Fruit fly (Drosophila melanogaster) whole organism, embryonic: ENCODE measurements around the gene CG10195.

Source experiments
- Blimp-1 ChIP-seq: fragments of 200-800 bp; sonication (Bioruptor generic); optimal IDR thresholded peaks from 3 replicates; lab custom pipeline; 2018; ENCODE audit warnings: missing biosample characterization, missing genetic modification characterization, mild to moderate bottlenecking, moderate library complexity, missing genetic modification reagents
- CG10565 ChIP-seq: fragments of 200-800 bp; sonication (Bioruptor generic); optimal IDR thresholded peaks from 3 replicates; lab custom pipeline; 2016; ENCODE audit warnings: missing biosample characterization, mild to moderate bottlenecking, missing genetic modification characterization
- CG11093 ChIP-seq: fragments of 200-800 bp; sonication (Bioruptor generic); IDR thresholded peaks from 3 replicates; pipeline ENCODE4 v1.3.6; 2022; ENCODE audit warnings: missing biosample characterization, missing genetic modification characterization
- CG11560 ChIP-seq: fragments of 200-800 bp; sonication (Bioruptor generic); IDR thresholded peaks from 3 replicates; pipeline ENCODE4 v1.3.6; 2022; ENCODE audit warnings: missing biosample characterization, missing genetic modification characterization
- CG12236 ChIP-seq: fragments of 200-800 bp; sonication (Bioruptor generic); optimal IDR thresholded peaks from 2 replicates; lab custom pipeline; 2016; ENCODE audit warnings: missing biosample characterization, missing genetic modification characterization
- CG12659 ChIP-seq: fragments of 200-800 bp; sonication (Bioruptor generic); optimal IDR thresholded peaks from 3 replicates; lab custom pipeline; 2017; ENCODE audit warnings: mild to moderate bottlenecking, missing biosample characterization, missing genetic modification reagents, missing genetic modification characterization
- CG12769 ChIP-seq: fragments of 200-800 bp; sonication (Bioruptor generic); optimal IDR thresholded peaks from 2 replicates; lab custom pipeline; 2019; ENCODE audit warnings: missing biosample characterization, mild to moderate bottlenecking, missing genetic modification characterization, moderate library complexity
- CG14050 ChIP-seq: fragments of 200-800 bp; sonication (Bioruptor generic); IDR thresholded peaks from 3 replicates; pipeline ENCODE4 v1.3.6; 2022; ENCODE audit warnings: missing biosample characterization, missing genetic modification characterization
- CG15011 ChIP-seq: fragments of 200-800 bp; sonication (Bioruptor generic); optimal IDR thresholded peaks from 3 replicates; lab custom pipeline; 2018; ENCODE audit warnings: missing biosample characterization, mild to moderate bottlenecking, missing genetic modification characterization
- CG15696 ChIP-seq: fragments of 200-800 bp; sonication (Bioruptor generic); optimal IDR thresholded peaks from 2 replicates; lab custom pipeline; 2019; ENCODE audit warnings: missing biosample characterization, mild to moderate bottlenecking, missing genetic modification characterization, moderate library complexity
- CG17328 ChIP-seq: fragments of 200-800 bp; sonication (Bioruptor generic); IDR thresholded peaks from 2 replicates; pipeline ENCODE4 v1.3.6; 2022; ENCODE audit warnings: missing biosample characterization, missing genetic modification characterization
- CG17385 ChIP-seq: fragments of 200-800 bp; sonication (Bioruptor generic); optimal IDR thresholded peaks from 3 replicates; lab custom pipeline; 2018; ENCODE audit warnings: missing biosample characterization, mild to moderate bottlenecking, missing genetic modification characterization
- CG31441 ChIP-seq: fragments of 200-800 bp; sonication (Bioruptor generic); IDR thresholded peaks from 2 replicates; pipeline ENCODE4 v1.3.6; 2022; ENCODE audit warnings: missing biosample characterization, missing genetic modification characterization
- CG3163 ChIP-seq: fragments of 200-800 bp; sonication (Bioruptor generic); optimal IDR thresholded peaks from 3 replicates; lab custom pipeline; 2016; ENCODE audit warnings: missing biosample characterization, missing genetic modification characterization
- CG32532 ChIP-seq: fragments of 200-800 bp; sonication (Bioruptor generic); IDR thresholded peaks from 2 replicates; pipeline ENCODE4 v1.3.6; 2022; ENCODE audit warnings: missing biosample characterization, missing genetic modification characterization
- CG32772 ChIP-seq: fragments of 200-800 bp; sonication (Bioruptor generic); IDR thresholded peaks from 2 replicates; pipeline ENCODE4 v1.3.6; 2022; ENCODE audit warnings: missing biosample characterization, missing genetic modification characterization
- CG5180 ChIP-seq: fragments of 200-800 bp; sonication (Bioruptor generic); optimal IDR thresholded peaks from 3 replicates; lab custom pipeline; 2017; ENCODE audit warnings: missing biosample characterization, missing genetic modification characterization, mild to moderate bottlenecking, moderate library complexity, missing genetic modification reagents
- CG6683 ChIP-seq: fragments of 200-800 bp; sonication (Bioruptor generic); optimal IDR thresholded peaks from 2 replicates; lab custom pipeline; 2017; ENCODE audit warnings: missing biosample characterization, mild to moderate bottlenecking, missing genetic modification characterization, missing genetic modification reagents
- CG6813 ChIP-seq: fragments of 200-800 bp; sonication (Bioruptor generic); optimal IDR thresholded peaks from 2 replicates; lab custom pipeline; 2017; ENCODE audit warnings: missing biosample characterization, missing genetic modification characterization, mild to moderate bottlenecking, moderate library complexity, missing genetic modification reagents
- CG6854 ChIP-seq: fragments of 200-800 bp; sonication (Bioruptor generic); optimal IDR thresholded peaks from 3 replicates; lab custom pipeline; 2017; ENCODE audit warnings: missing biosample characterization, mild to moderate bottlenecking, missing genetic modification characterization
- CG7928 ChIP-seq: fragments of 200-800 bp; sonication (Bioruptor generic); optimal IDR thresholded peaks from 2 replicates; lab custom pipeline; 2017; ENCODE audit warnings: missing biosample characterization, mild to moderate bottlenecking, missing genetic modification characterization
- Fer1 ChIP-seq: fragments of 200-800 bp; sonication (Bioruptor generic); optimal IDR thresholded peaks from 2 replicates; lab custom pipeline; 2017; ENCODE audit warnings: missing biosample characterization, mild to moderate bottlenecking, missing genetic modification characterization
- Gsc ChIP-seq: fragments of 200-800 bp; sonication (Bioruptor generic); IDR thresholded peaks from 2 replicates; pipeline ENCODE4 v1.3.6; 2022; ENCODE audit warnings: missing biosample characterization, missing genetic modification characterization
- HLH54F ChIP-seq: fragments of 200-800 bp; sonication (Bioruptor generic); optimal IDR thresholded peaks from 3 replicates; lab custom pipeline; 2016; ENCODE audit warnings: missing biosample characterization, missing genetic modification characterization
- Hr78 ChIP-seq, 2 experiments: fragments of 200-800 bp in 1 of 2; fragments of >200 bp in 1 of 2; sonication (Bioruptor generic) in 1 of 2; optimal IDR thresholded peaks; 2 replicates each; lab custom pipeline; 2017 to 2019; ENCODE audit warnings: missing biosample characterization in 2 of 2, missing genetic modification characterization in 2 of 2, mild to moderate bottlenecking in 1 of 2, moderate library complexity in 1 of 2
- Hsf ChIP-seq: fragments of 200-800 bp; sonication (Bioruptor generic); optimal IDR thresholded peaks from 3 replicates; lab custom pipeline; 2016; ENCODE audit warnings: missing biosample characterization, missing genetic modification characterization
- Ptx1 ChIP-seq: fragments of 200-800 bp; sonication (Bioruptor generic); IDR thresholded peaks from 2 replicates; pipeline ENCODE4 v1.3.6; 2022; ENCODE audit warnings: missing biosample characterization, missing genetic modification characterization
- abd-A ChIP-seq: fragments of 200-800 bp; sonication (Bioruptor generic); optimal IDR thresholded peaks from 3 replicates; lab custom pipeline; 2019; ENCODE audit warnings: missing biosample characterization, mild to moderate bottlenecking, missing genetic modification characterization, moderate library complexity
- ac ChIP-seq: fragments of 200-800 bp; sonication (Bioruptor generic); optimal IDR thresholded peaks from 3 replicates; lab custom pipeline; 2017; ENCODE audit warnings: missing biosample characterization, mild to moderate bottlenecking, missing genetic modification characterization
- bbx ChIP-seq: fragments of 200-800 bp; sonication (Bioruptor generic); IDR thresholded peaks from 2 replicates; pipeline ENCODE4 v1.3.6; 2022; ENCODE audit warnings: missing biosample characterization, missing genetic modification characterization; ENCODE audit not compliant: partially characterized antibody
- bigmax ChIP-seq: fragments of 200-800 bp; sonication (Bioruptor generic); optimal IDR thresholded peaks from 2 replicates; lab custom pipeline; 2018; ENCODE audit warnings: missing biosample characterization, mild to moderate bottlenecking, missing genetic modification characterization
- br ChIP-seq: fragments of >200 bp; optimal IDR thresholded peaks from 2 replicates; lab custom pipeline; 2017
- btn ChIP-seq: fragments of 200-800 bp; sonication (Bioruptor generic); optimal IDR thresholded peaks from 2 replicates; lab custom pipeline; 2016; ENCODE audit warnings: missing biosample characterization, missing genetic modification characterization
- cato ChIP-seq: fragments of 200-800 bp; sonication (Bioruptor generic); optimal IDR thresholded peaks from 2 replicates; lab custom pipeline; 2016; ENCODE audit warnings: missing biosample characterization, missing genetic modification characterization, borderline replicate concordance
- crol ChIP-seq: fragments of 200-800 bp; sonication (Bioruptor generic); IDR thresholded peaks from 2 replicates; pipeline ENCODE4 v1.3.6; 2022; ENCODE audit warnings: missing biosample characterization, missing genetic modification characterization
- danr ChIP-seq: fragments of 200-800 bp; sonication (Bioruptor generic); IDR thresholded peaks from 2 replicates; pipeline ENCODE4 v1.3.6; 2022; ENCODE audit warnings: missing biosample characterization, missing genetic modification characterization
- fd96Cb ChIP-seq: fragments of 200-800 bp; sonication (Bioruptor generic); optimal IDR thresholded peaks from 2 replicates; lab custom pipeline; 2018; ENCODE audit warnings: missing biosample characterization, mild to moderate bottlenecking, missing genetic modification characterization, moderate library complexity
- fu2 ChIP-seq: fragments of 200-800 bp; sonication (Bioruptor generic); optimal IDR thresholded peaks from 2 replicates; lab custom pipeline; 2016; ENCODE audit warnings: missing biosample characterization, missing genetic modification characterization
- gem ChIP-seq: fragments of 200-800 bp; sonication (Bioruptor generic); optimal IDR thresholded peaks from 2 replicates; lab custom pipeline; 2019; ENCODE audit warnings: missing biosample characterization, mild to moderate bottlenecking, missing genetic modification characterization, moderate library complexity
- grn ChIP-seq: fragments of 200-800 bp; sonication (Bioruptor generic); optimal IDR thresholded peaks from 3 replicates; lab custom pipeline; 2017; ENCODE audit warnings: missing biosample characterization, missing genetic modification characterization
- ham ChIP-seq: fragments of 200-800 bp; sonication (Bioruptor generic); IDR thresholded peaks from 2 replicates; pipeline ENCODE4 v1.3.6; 2022; ENCODE audit warnings: missing biosample characterization, missing genetic modification characterization
- lilli ChIP-seq: fragments of 200-800 bp; sonication (Bioruptor generic); optimal IDR thresholded peaks from 3 replicates; lab custom pipeline; 2016; ENCODE audit warnings: missing biosample characterization, missing genetic modification characterization
- p53 ChIP-seq: fragments of 200-800 bp; sonication (Bioruptor generic); optimal IDR thresholded peaks from 2 replicates; lab custom pipeline; 2016; ENCODE audit warnings: missing biosample characterization, missing genetic modification characterization
- peb ChIP-seq: fragments of 200-800 bp; sonication (Bioruptor generic); IDR thresholded peaks from 2 replicates; pipeline ENCODE4 v1.3.6; 2022; ENCODE audit warnings: missing biosample characterization, missing genetic modification characterization
- run ChIP-seq: fragments of 200-800 bp; sonication (Bioruptor generic); optimal IDR thresholded peaks from 3 replicates; lab custom pipeline; 2018; ENCODE audit warnings: missing biosample characterization, mild to moderate bottlenecking, missing genetic modification characterization
- seq ChIP-seq: fragments of 200-800 bp; sonication (Bioruptor generic); IDR thresholded peaks from 2 replicates; pipeline ENCODE4 v1.3.6; 2022; ENCODE audit warnings: missing biosample characterization, missing genetic modification characterization
- unpg ChIP-seq: fragments of 200-800 bp; sonication (Bioruptor generic); optimal IDR thresholded peaks from 3 replicates; lab custom pipeline; 2018; ENCODE audit warnings: missing biosample characterization, mild to moderate bottlenecking, missing genetic modification characterization, moderate library complexity
- usp ChIP-seq: fragments of >200 bp; optimal IDR thresholded peaks from 2 replicates; lab custom pipeline; 2017; ENCODE audit warnings: missing biosample characterization, missing genetic modification characterization
- vnd ChIP-seq: fragments of 200-800 bp; sonication (Bioruptor generic); IDR thresholded peaks from 3 replicates; pipeline ENCODE4 v1.3.6; 2022; ENCODE audit warnings: missing biosample characterization, missing genetic modification characterization; ENCODE audit not compliant: partially characterized antibody
- wek ChIP-seq: fragments of 200-800 bp; sonication (Bioruptor generic); optimal IDR thresholded peaks from 3 replicates; lab custom pipeline; 2018; ENCODE audit warnings: missing biosample characterization, mild to moderate bottlenecking, missing genetic modification characterization, moderate library complexity
- zf30C ChIP-seq: fragments of 200-800 bp; sonication (Bioruptor generic); optimal IDR thresholded peaks from 3 replicates; lab custom pipeline; 2018; ENCODE audit warnings: missing biosample characterization, mild to moderate bottlenecking, missing genetic modification characterization

CG10195 gene

dm6 chr2L:19528308-19528707 is 43.8 kb upstream of the CG10195 start (continued):
- peak; percentile 93 for TF ChIP-seq CG6683 (GFP tag; lab: Kevin White, UChicago)
- peak; percentile 66 for TF ChIP-seq Gsc (GFP tag; lab: Robert Waterston, UW)
- TF ChIP-seq lilli (GFP tag; lab: Kevin White, UChicago): peak; percentile 99
- TF ChIP-seq peb (GFP tag; lab: Robert Waterston, UW): peak; percentile 77
- peak; percentile 80 for TF ChIP-seq fd96Cb (tag; lab: Kevin White, UChicago)
- peak; percentile 97 for TF ChIP-seq Ptx1
- TF ChIP-seq CG12659 (GFP tag; lab: Kevin White, UChicago): peak; percentile 97
- TF ChIP-seq p53 (GFP tag; lab: Kevin White, UChicago): peak; percentile 29
- TF ChIP-seq danr: peak; percentile 93
- peak; percentile 84 for TF ChIP-seq CG31441 (GFP tag; lab: Robert Waterston, UW)
- TF ChIP-seq Blimp-1 (GFP tag; lab: Kevin White, UChicago): peak; percentile 82
- peak; percentile 97 for TF ChIP-seq CG15011 (GFP tag; lab: Kevin White, UChicago)
- TF ChIP-seq grn: peak; percentile 35
- peak; percentile 95 for TF ChIP-seq fu2 (GFP tag; lab: Kevin White, UChicago)
- peak; percentile 94 for TF ChIP-seq CG17385 (GFP tag; lab: Kevin White, UChicago)
- peak; percentile 94 for TF ChIP-seq CG14050
- no peak for TF ChIP-seq vnd
- TF ChIP-seq gem (tag; lab: Kevin White, UChicago): peak; percentile 97
- peak; percentile 97 for TF ChIP-seq Hsf
- no peak for TF ChIP-seq zf30C (GFP tag; lab: Kevin White, UChicago)
- peak; percentile 98 for TF ChIP-seq Fer1
- TF ChIP-seq crol (GFP tag; lab: Robert Waterston, UW): peak; percentile 46; the same call in 1 of the 2 replicates
- peak; percentile 23 for TF ChIP-seq ac (GFP tag; lab: Kevin White, UChicago)
- TF ChIP-seq run: peak; percentile 85
- TF ChIP-seq wek (GFP tag; lab: Kevin White, UChicago): peak; percentile 61
- TF ChIP-seq CG10565 (GFP tag; lab: Kevin White, UChicago): peak; percentile 51
- TF ChIP-seq bbx: no peak
- no peak for TF ChIP-seq usp (GFP tag; lab: Kevin White, UChicago)
- TF ChIP-seq CG32772 (GFP tag; lab: Robert Waterston, UW): peak; percentile 93
- peak; percentile 99 for TF ChIP-seq CG12769
- TF ChIP-seq CG11560: peak; percentile 88
- TF ChIP-seq CG5180 (GFP tag; lab: Kevin White, UChicago): no peak
- no peak for TF ChIP-seq br (lab: Kevin White, UChicago)
- TF ChIP-seq cato (GFP tag; lab: Kevin White, UChicago): peak; percentile 79
- peak; percentile 91 for TF ChIP-seq CG17328 (GFP tag; lab: Robert Waterston, UW)
- TF ChIP-seq btn (GFP tag; lab: Kevin White, UChicago): peak; percentile 62
- peak; percentile 85 for TF ChIP-seq CG11093 (GFP tag; lab: Robert Waterston, UW)
- peak; percentile 62 for TF ChIP-seq bigmax (GFP tag; lab: Kevin White, UChicago)
- peak; percentile 99 for TF ChIP-seq CG32532 (GFP tag; lab: Robert Waterston, UW)
- TF ChIP-seq Hr78 (GFP tag; optimal IDR thresholded peaks at IDR 0.05; lab: Kevin White, UChicago): peak in 1 of 2 experiments; percentile 50
- peak; percentile 96 for TF ChIP-seq HLH54F
- peak; percentile 95 for TF ChIP-seq ham (GFP tag; lab: Robert Waterston, UW)
- TF ChIP-seq CG7928 (GFP tag; lab: Kevin White, UChicago): peak; percentile 81
- TF ChIP-seq CG3163 (GFP tag; lab: Kevin White, UChicago): peak; percentile 97
- peak; percentile 77 for TF ChIP-seq CG15696 (tag; lab: Kevin White, UChicago)
- TF ChIP-seq abd-A: no peak
- TF ChIP-seq unpg (GFP tag; lab: Kevin White, UChicago): peak; percentile 97
- peak; percentile 96 for TF ChIP-seq CG6854 (GFP tag; lab: Kevin White, UChicago)
- TF ChIP-seq seq (GFP tag; lab: Robert Waterston, UW): peak; percentile 97
- TF ChIP-seq CG12236 (GFP tag; lab: Kevin White, UChicago): peak; percentile 71
- peak; percentile 95 for TF ChIP-seq CG6813 (GFP tag; lab: Kevin White, UChicago)
